Worm (Caenorhabditis elegans): Measurements from ENCODE around the gene snrp-40.1.

- TF ChIP-seq ama-1 (optimal IDR thresholded peaks at IDR 0.05) (no peak), nhr-76 (tag; optimal IDR thresholded peaks at IDR 0.05) (no peak), snu-23 (GFP tag; optimal IDR thresholded peaks at IDR 0.05) (no peak), elt-3 (tag; optimal IDR thresholded peaks at IDR 0.05) (no peak), nhr-84 (tag; optimal IDR thresholded peaks at IDR 0.05) (no peak)
These were observed 28.7 kb downstream of the snrp-40.1 start, which contains the start of gene ifa-1 for ce11 chrX:11270882-11271281.

Measured in whole organism, L1 larva.